Fruit fly (Drosophila melanogaster) whole organism, prepupa: Measurements from ENCODE around the gene firl.

Source experiments
- Blimp-1 ChIP-seq: fragments of 200-800 bp; sonication (Bioruptor generic); optimal IDR thresholded peaks from 3 replicates; lab custom pipeline; 2017; ENCODE audit warnings: missing biosample characterization, missing genetic modification characterization, mild to moderate bottlenecking, moderate library complexity, missing genetic modification reagents
- CG10631 ChIP-seq: fragments of 200-800 bp; sonication (Bioruptor generic); optimal IDR thresholded peaks from 2 replicates; lab custom pipeline; 2016; ENCODE audit warnings: missing biosample characterization, missing genetic modification characterization
- CG10669 ChIP-seq: fragments of 200-800 bp; sonication (Bioruptor generic); optimal IDR thresholded peaks from 3 replicates; lab custom pipeline; 2018; ENCODE audit warnings: missing biosample characterization, mild to moderate bottlenecking, missing genetic modification characterization, moderate library complexity
- CG11294 ChIP-seq: fragments of 200-800 bp; sonication (Bioruptor generic); IDR thresholded peaks from 2 replicates; pipeline ENCODE4 v1.3.6; 2022; ENCODE audit warnings: missing biosample characterization, missing genetic modification characterization
- CG11762 ChIP-seq: fragments of 200-800 bp; sonication (Bioruptor generic); optimal IDR thresholded peaks from 3 replicates; lab custom pipeline; 2016; ENCODE audit warnings: missing biosample characterization, missing genetic modification characterization; ENCODE audit not compliant: insufficient read depth
- CG11902 ChIP-seq: fragments of 200-800 bp; sonication (Bioruptor generic); optimal IDR thresholded peaks from 3 replicates; lab custom pipeline; 2016; ENCODE audit warnings: missing biosample characterization, missing genetic modification characterization
- CG15336 ChIP-seq: fragments of 200-800 bp; sonication (Bioruptor generic); IDR thresholded peaks from 2 replicates; pipeline ENCODE4 v1.3.6; 2022; ENCODE audit warnings: missing biosample characterization, missing genetic modification characterization
- CG16779 ChIP-seq: fragments of 200-800 bp; sonication (Bioruptor generic); optimal IDR thresholded peaks from 3 replicates; lab custom pipeline; 2017; ENCODE audit warnings: missing biosample characterization, mild to moderate bottlenecking, missing genetic modification characterization
- CG3032 ChIP-seq: fragments of 200-800 bp; optimal IDR thresholded peaks from 2 replicates; lab custom pipeline; 2019; ENCODE audit warnings: missing biosample characterization, mild to moderate bottlenecking, missing genetic modification characterization, moderate library complexity
- CG31627 ChIP-seq: fragments of 200-800 bp; sonication (Bioruptor generic); optimal IDR thresholded peaks from 3 replicates; lab custom pipeline; 2016; ENCODE audit warnings: missing biosample characterization, missing genetic modification characterization
- CG32006 ChIP-seq: fragments of 200-800 bp; sonication (Bioruptor generic); optimal IDR thresholded peaks from 3 replicates; lab custom pipeline; 2017; ENCODE audit warnings: missing biosample characterization, mild to moderate bottlenecking, missing genetic modification characterization
- CG34406 ChIP-seq: fragments of 200-800 bp; sonication (Bioruptor generic); optimal IDR thresholded peaks from 3 replicates; lab custom pipeline; 2016; ENCODE audit warnings: missing biosample characterization, missing genetic modification characterization
- CG3919 ChIP-seq: fragments of 200-800 bp; sonication (Bioruptor generic); optimal IDR thresholded peaks from 3 replicates; lab custom pipeline; 2016; ENCODE audit warnings: missing biosample characterization, missing genetic modification characterization
- CG4318 ChIP-seq: fragments of 200-800 bp; sonication (Bioruptor generic); optimal IDR thresholded peaks from 3 replicates; lab custom pipeline; 2017; ENCODE audit warnings: missing biosample characterization, mild to moderate bottlenecking, missing genetic modification characterization
- CG6163 ChIP-seq: fragments of 200-800 bp; sonication (Bioruptor generic); IDR thresholded peaks from 3 replicates; pipeline ENCODE4 v1.3.6; 2022; ENCODE audit warnings: missing biosample characterization, missing genetic modification characterization
- CG6276 ChIP-seq: fragments of 200-800 bp; sonication (Bioruptor generic); optimal IDR thresholded peaks from 2 replicates; lab custom pipeline; 2017; ENCODE audit warnings: missing biosample characterization, mild to moderate bottlenecking, missing genetic modification characterization
- CG6792 ChIP-seq: fragments of 200-800 bp; sonication (Bioruptor generic); optimal IDR thresholded peaks from 3 replicates; lab custom pipeline; 2016; ENCODE audit warnings: missing biosample characterization, missing genetic modification characterization
- CG6808 ChIP-seq: fragments of 200-800 bp; sonication (Bioruptor generic); optimal IDR thresholded peaks from 3 replicates; lab custom pipeline; 2017; ENCODE audit warnings: missing biosample characterization, missing genetic modification characterization, mild to moderate bottlenecking, moderate library complexity, missing genetic modification reagents
- CG6854 ChIP-seq: fragments of 200-800 bp; sonication (Bioruptor generic); optimal IDR thresholded peaks from 2 replicates; lab custom pipeline; 2017; ENCODE audit warnings: missing biosample characterization, mild to moderate bottlenecking, missing genetic modification characterization
- CG7368 ChIP-seq: fragments of 200-800 bp; sonication (Bioruptor generic); optimal IDR thresholded peaks from 3 replicates; lab custom pipeline; 2016; ENCODE audit warnings: missing biosample characterization, missing genetic modification characterization
- CG8119 ChIP-seq: fragments of 200-800 bp; sonication (Bioruptor generic); IDR thresholded peaks from 3 replicates; pipeline ENCODE4 v1.3.6; 2022; ENCODE audit warnings: missing biosample characterization, missing genetic modification characterization
- CG8319 ChIP-seq: fragments of 200-800 bp; sonication (Bioruptor generic); optimal IDR thresholded peaks from 3 replicates; lab custom pipeline; 2016; ENCODE audit warnings: missing biosample characterization, missing genetic modification characterization
- CG8632 ChIP-seq: fragments of 200-800 bp; sonication (Bioruptor generic); optimal IDR thresholded peaks from 3 replicates; lab custom pipeline; 2016; ENCODE audit warnings: missing biosample characterization, missing genetic modification characterization
- CG9139 ChIP-seq: fragments of 200-800 bp; sonication (Bioruptor generic); optimal IDR thresholded peaks from 3 replicates; lab custom pipeline; 2017; ENCODE audit warnings: missing biosample characterization, mild to moderate bottlenecking, missing genetic modification characterization
- Eip75B ChIP-seq: fragments of 200-800 bp; sonication (Bioruptor generic); optimal IDR thresholded peaks from 3 replicates; lab custom pipeline; 2016; ENCODE audit warnings: missing biosample characterization, missing genetic modification characterization
- Eip93F ChIP-seq: fragments of 200-800 bp; sonication (Bioruptor generic); optimal IDR thresholded peaks from 2 replicates; lab custom pipeline; 2016; ENCODE audit warnings: missing biosample characterization, mild to moderate bottlenecking, missing genetic modification characterization
- Gug ChIP-seq: fragments of 200-800 bp; sonication (Bioruptor generic); IDR thresholded peaks from 2 replicates; pipeline ENCODE4 v1.3.6; 2022; ENCODE audit warnings: missing biosample characterization, missing genetic modification characterization
- Hr38 ChIP-seq: sonication (Bioruptor generic); optimal IDR thresholded peaks from 2 replicates; lab custom pipeline; 2016; ENCODE audit warnings: missing biosample characterization, missing genetic modification characterization
- Hr39 ChIP-seq: fragments of 200-800 bp; sonication (Bioruptor generic); optimal IDR thresholded peaks from 2 replicates; lab custom pipeline; 2016; ENCODE audit warnings: missing biosample characterization, missing genetic modification characterization
- Hr4 ChIP-seq: fragments of 200-800 bp; sonication (Bioruptor generic); optimal IDR thresholded peaks from 3 replicates; lab custom pipeline; 2016; ENCODE audit warnings: missing biosample characterization, missing genetic modification characterization
- Lpt ChIP-seq: fragments of 200-800 bp; sonication (Bioruptor generic); optimal IDR thresholded peaks from 3 replicates; lab custom pipeline; 2016; ENCODE audit warnings: missing biosample characterization, missing genetic modification characterization
- Met ChIP-seq: fragments of 200-800 bp; sonication (Bioruptor generic); optimal IDR thresholded peaks from 3 replicates; lab custom pipeline; 2016; ENCODE audit warnings: missing biosample characterization, missing genetic modification characterization
- OdsH ChIP-seq: fragments of 200-800 bp; sonication (Bioruptor generic); optimal IDR thresholded peaks from 3 replicates; lab custom pipeline; 2016; ENCODE audit warnings: missing biosample characterization, missing genetic modification characterization
- Smox ChIP-seq: fragments of 200-800 bp; sonication (Bioruptor generic); optimal IDR thresholded peaks from 3 replicates; lab custom pipeline; 2016; ENCODE audit warnings: missing biosample characterization, missing genetic modification characterization
- Sox14 ChIP-seq: fragments of 200-800 bp; sonication (Bioruptor generic); optimal IDR thresholded peaks from 3 replicates; lab custom pipeline; 2016; ENCODE audit warnings: missing biosample characterization, missing genetic modification characterization
- Sox15 ChIP-seq: fragments of 200-800 bp; sonication (Bioruptor generic); optimal IDR thresholded peaks from 3 replicates; lab custom pipeline; 2016; ENCODE audit warnings: missing biosample characterization, missing genetic modification characterization
- achi ChIP-seq: fragments of 200-800 bp; sonication (Bioruptor generic); optimal IDR thresholded peaks from 3 replicates; lab custom pipeline; 2016; ENCODE audit warnings: missing biosample characterization, missing genetic modification characterization
- acj6 ChIP-seq: fragments of 200-800 bp; sonication (Bioruptor generic); optimal IDR thresholded peaks from 3 replicates; lab custom pipeline; 2016; ENCODE audit warnings: missing biosample characterization, missing genetic modification characterization
- cyc ChIP-seq: fragments of 200-800 bp; sonication (Bioruptor generic); optimal IDR thresholded peaks from 3 replicates; lab custom pipeline; 2016; ENCODE audit warnings: missing biosample characterization, missing genetic modification characterization
- dac ChIP-seq: fragments of 200-800 bp; sonication (Bioruptor generic); optimal IDR thresholded peaks from 2 replicates; lab custom pipeline; 2017; ENCODE audit warnings: missing biosample characterization, mild to moderate bottlenecking, missing genetic modification characterization
- eg ChIP-seq: fragments of 200-800 bp; sonication (Bioruptor generic); IDR thresholded peaks from 3 replicates; pipeline ENCODE4 v1.3.6; 2022; ENCODE audit warnings: missing biosample characterization, missing genetic modification characterization
- esn ChIP-seq: fragments of 200-800 bp; sonication (Bioruptor generic); optimal IDR thresholded peaks from 2 replicates; lab custom pipeline; 2016; ENCODE audit warnings: missing biosample characterization, mild to moderate bottlenecking, missing genetic modification characterization, moderate library complexity
- fd59A ChIP-seq: fragments of 200-800 bp; sonication (Bioruptor generic); optimal IDR thresholded peaks from 2 replicates; lab custom pipeline; 2017; ENCODE audit warnings: missing biosample characterization, mild to moderate bottlenecking, missing genetic modification characterization, missing genetic modification reagents
- fkh ChIP-seq: fragments of 200-800 bp; sonication (Bioruptor generic); optimal IDR thresholded peaks from 3 replicates; lab custom pipeline; 2017; ENCODE audit warnings: missing biosample characterization, mild to moderate bottlenecking, missing genetic modification characterization, moderate library complexity
- lz ChIP-seq: fragments of 200-800 bp; sonication (Bioruptor generic); optimal IDR thresholded peaks from 3 replicates; lab custom pipeline; 2016; ENCODE audit warnings: missing biosample characterization, missing genetic modification characterization
- pdm3 ChIP-seq: fragments of 200-800 bp; sonication (Bioruptor generic); optimal IDR thresholded peaks from 3 replicates; lab custom pipeline; 2016; ENCODE audit warnings: missing biosample characterization, missing genetic modification characterization
- salr ChIP-seq, 2 experiments: fragments of 200-800 bp; sonication (Bioruptor generic); optimal IDR thresholded peaks; 3 replicates each; lab custom pipeline; 2016 to 2018; ENCODE audit warnings: missing biosample characterization in 2 of 2, missing genetic modification characterization in 2 of 2, mild to moderate bottlenecking in 1 of 2
- spab ChIP-seq: fragments of 200-800 bp; sonication (Bioruptor generic); optimal IDR thresholded peaks from 2 replicates; lab custom pipeline; 2017; ENCODE audit warnings: missing biosample characterization, mild to moderate bottlenecking, missing genetic modification characterization, missing genetic modification reagents
- ss ChIP-seq, 2 experiments: fragments of 200-800 bp; sonication (Bioruptor generic); optimal IDR thresholded peaks; 2 replicates in 1 of 2; 3 replicates in 1 of 2; lab custom pipeline; 2017 to 2018; ENCODE audit warnings: mild to moderate bottlenecking in 2 of 2, missing biosample characterization in 2 of 2, missing genetic modification characterization in 2 of 2, moderate library complexity in 1 of 2
- svp ChIP-seq: fragments of 200-800 bp; sonication (Bioruptor generic); peaks from one replicate; lab custom pipeline; 2016; ENCODE audit warnings: missing biosample characterization, missing genetic modification characterization
- topi ChIP-seq: fragments of 200-800 bp; sonication (Bioruptor generic); optimal IDR thresholded peaks from 3 replicates; lab custom pipeline; 2016; ENCODE audit warnings: missing biosample characterization, missing genetic modification characterization
- vri ChIP-seq: fragments of 200-800 bp; sonication (Bioruptor generic); optimal IDR thresholded peaks from 3 replicates; lab custom pipeline; 2016; ENCODE audit warnings: missing biosample characterization, mild to moderate bottlenecking, missing genetic modification characterization

firl gene

dm6 chr2L:12013741-12014393 is 52.7 kb downstream of the firl start:
- TF ChIP-seq Lpt (GFP tag; lab: Kevin White, UChicago) (peak; percentile 78), CG11294 (no peak), CG6792 (GFP tag; lab: Kevin White, UChicago) (peak; percentile 25), CG15336 (GFP tag; lab: Robert Waterston, UW) (no peak), fd59A (GFP tag; lab: Kevin White, UChicago) (no peak), CG4318 (GFP tag; lab: Kevin White, UChicago) (no peak), ss (GFP tag; optimal IDR thresholded peaks at IDR 0.05; lab: Kevin White, UChicago) (peak; percentile 80 to 84), CG7368 (GFP tag; lab: Kevin White, UChicago) (no peak), vri (GFP tag; lab: Kevin White, UChicago) (peak; percentile 95), Hr38 (no peak), Eip93F (GFP tag; lab: Kevin White, UChicago) (no peak), CG6854 (GFP tag; lab: Kevin White, UChicago) (peak; percentile 81), Sox15 (no peak), Hr4 (GFP tag; lab: Kevin White, UChicago) (no peak), CG6276 (GFP tag; lab: Kevin White, UChicago) (peak; percentile 39), CG8632 (GFP tag; lab: Kevin White, UChicago) (no peak), CG10631 (peak; percentile 41), topi (GFP tag; lab: Kevin White, UChicago) (no peak), CG10669 (GFP tag; lab: Kevin White, UChicago) (peak; percentile 46), dac (GFP tag; lab: Kevin White, UChicago) (no peak), Hr39 (GFP tag; lab: Kevin White, UChicago) (no peak), CG31627 (GFP tag; lab: Kevin White, UChicago) (no peak), achi (no peak), svp (GFP tag; lab: Kevin White, UChicago) (peak; percentile 98), spab (GFP tag; lab: Kevin White, UChicago) (peak; percentile 62), OdsH (GFP tag; lab: Kevin White, UChicago) (no peak), acj6 (GFP tag; lab: Kevin White, UChicago) (no peak), CG11762 (GFP tag; lab: Kevin White, UChicago) (no peak), CG11902 (GFP tag; lab: Kevin White, UChicago) (no peak), Blimp-1 (GFP tag; lab: Kevin White, UChicago) (peak; percentile 59), eg (GFP tag; lab: Robert Waterston, UW) (0 out of 3 replicates have a peak, but pooled peaks have one; percentile 15), Eip75B (GFP tag; lab: Kevin White, UChicago) (peak; percentile 67), Sox14 (GFP tag; lab: Kevin White, UChicago) (peak; percentile 45), CG9139 (GFP tag; lab: Kevin White, UChicago) (peak; percentile 80), CG3919 (GFP tag; lab: Kevin White, UChicago) (peak; percentile 71), CG16779 (no peak), Smox (GFP tag; lab: Kevin White, UChicago) (no peak), pdm3 (GFP tag; lab: Kevin White, UChicago) (no peak), CG6808 (GFP tag; lab: Kevin White, UChicago) (peak; percentile 81), CG8119 (peak; percentile 30; the same call in 1 of the 3 replicates), Gug (GFP tag; lab: Robert Waterston, UW) (no peak), cyc (GFP tag; lab: Kevin White, UChicago) (no peak), CG34406 (GFP tag; lab: Kevin White, UChicago) (no peak), CG3032 (tag; lab: Kevin White, UChicago) (peak; percentile 18), fkh (GFP tag; lab: Kevin White, UChicago) (no peak), esn (GFP tag; lab: Kevin White, UChicago) (no peak), lz (GFP tag; lab: Kevin White, UChicago) (no peak), CG8319 (GFP tag; lab: Kevin White, UChicago) (no peak), CG32006 (GFP tag; lab: Kevin White, UChicago) (no peak), CG6163 (GFP tag; lab: Robert Waterston, UW) (peak; percentile 65; the same call in 2 of the 3 replicates), Met (GFP tag; lab: Kevin White, UChicago) (peak; percentile 69), salr (GFP tag; optimal IDR thresholded peaks at IDR 0.05; lab: Kevin White, UChicago) (peak in 1 of 2 experiments; percentile 17)
